Worm (Caenorhabditis elegans) whole organism, mixed stage, embryonic: ENCODE data around the gene unc-46.
A peak's percentile ranks its signal among the peaks of the same experiment; 100 is the strongest.

ENCODE experiments used
- M03D4.4 ChIP-seq: sonication (generic microtip); optimal IDR thresholded peaks from 2 replicates; lab custom pipeline; 2017; ENCODE audit warnings: mild to moderate bottlenecking, missing genetic modification characterization, missing compliant biosample characterization
- bed-3 ChIP-seq: fragments of 200-800 bp; sonication (Bioruptor generic); optimal IDR thresholded peaks from 3 replicates; lab custom pipeline; 2018; ENCODE audit warnings: mild to moderate bottlenecking, missing genetic modification characterization, moderate library complexity, missing compliant biosample characterization
- blmp-1 ChIP-seq: fragments of 150-350 bp; optimal IDR thresholded peaks from 2 replicates; lab custom pipeline; 2014; ENCODE audit warnings: missing biosample characterization, missing genetic modification characterization
- ceh-39 ChIP-seq: fragments of 150-350 bp; optimal IDR thresholded peaks from 2 replicates; lab custom pipeline; 2014; ENCODE audit warnings: missing biosample characterization, missing genetic modification characterization
- ceh-43 ChIP-seq: fragments of 200-800 bp; sonication (Bioruptor generic); optimal IDR thresholded peaks from 2 replicates; lab custom pipeline; 2018; ENCODE audit warnings: mild to moderate bottlenecking, missing genetic modification characterization, moderate library complexity, missing compliant biosample characterization
- cnd-1 ChIP-seq: fragments of 200-800 bp; sonication (Bioruptor generic); optimal IDR thresholded peaks from 2 replicates; lab custom pipeline; 2018; ENCODE audit warnings: mild to moderate bottlenecking, missing genetic modification characterization, missing compliant biosample characterization
- drap-1 ChIP-seq: fragments of 200-800 bp; sonication (Bioruptor generic); optimal IDR thresholded peaks from 3 replicates; lab custom pipeline; 2018; ENCODE audit warnings: mild to moderate bottlenecking, missing genetic modification characterization, missing compliant biosample characterization
- elt-1 ChIP-seq: sonication (generic microtip); optimal IDR thresholded peaks from 2 replicates; lab custom pipeline; 2017; ENCODE audit warnings: missing genetic modification characterization, mild to moderate bottlenecking, missing compliant biosample characterization, antibody characterized with exemption, moderate library complexity, borderline replicate concordance; ENCODE audit not compliant: insufficient read depth
- elt-3 ChIP-seq: fragments of 150-350 bp; optimal IDR thresholded peaks from 2 replicates; lab custom pipeline; 2014; ENCODE audit warnings: missing biosample characterization, missing genetic modification characterization
- flh-1 ChIP-seq: fragments of 200-800 bp; sonication (Bioruptor generic); optimal IDR thresholded peaks from 2 replicates; lab custom pipeline; 2018; ENCODE audit warnings: mild to moderate bottlenecking, missing genetic modification characterization, moderate library complexity, missing compliant biosample characterization
- ham-2 ChIP-seq: fragments of 200-800 bp; sonication (Bioruptor generic); optimal IDR thresholded peaks from 2 replicates; lab custom pipeline; 2018; ENCODE audit warnings: mild to moderate bottlenecking, missing genetic modification characterization, missing compliant biosample characterization
- lin-13 ChIP-seq: fragments of 150-350 bp; optimal IDR thresholded peaks from 2 replicates; lab custom pipeline; 2014; ENCODE audit warnings: missing biosample characterization, missing genetic modification characterization
- lin-32 ChIP-seq: fragments of 200-800 bp; sonication (Bioruptor generic); optimal IDR thresholded peaks from 2 replicates; lab custom pipeline; 2018; ENCODE audit warnings: mild to moderate bottlenecking, missing genetic modification characterization, missing compliant biosample characterization
- lsy-2 ChIP-seq: fragments of 150-350 bp; optimal IDR thresholded peaks from 2 replicates; lab custom pipeline; 2014; ENCODE audit warnings: missing biosample characterization, missing genetic modification characterization
- mab-5 ChIP-seq: fragments of 150-350 bp; optimal IDR thresholded peaks from 2 replicates; lab custom pipeline; 2014; ENCODE audit warnings: missing biosample characterization, missing genetic modification characterization
- mep-1 ChIP-seq: fragments of 150-350 bp; optimal IDR thresholded peaks from 2 replicates; lab custom pipeline; 2017; ENCODE audit warnings: missing biosample characterization, missing genetic modification reagents, missing genetic modification characterization, inconsistent platforms
- mls-2 ChIP-seq: sonication (generic microtip); optimal IDR thresholded peaks from 2 replicates; lab custom pipeline; 2016; ENCODE audit warnings: mild to moderate bottlenecking, missing genetic modification characterization, moderate library complexity, missing compliant biosample characterization
- nhr-12 ChIP-seq: fragments of 150-350 bp; optimal IDR thresholded peaks from 2 replicates; lab custom pipeline; 2014; ENCODE audit warnings: missing biosample characterization, missing genetic modification characterization
- nhr-2 ChIP-seq: fragments of 150-350 bp; optimal IDR thresholded peaks from 2 replicates; lab custom pipeline; 2014; ENCODE audit warnings: missing biosample characterization, missing genetic modification characterization
- nhr-28 ChIP-seq: fragments of 150-350 bp; optimal IDR thresholded peaks from 2 replicates; lab custom pipeline; 2014; ENCODE audit warnings: missing biosample characterization, missing genetic modification characterization
- nhr-76 ChIP-seq: sonication (generic microtip); optimal IDR thresholded peaks from 2 replicates; lab custom pipeline; 2017; ENCODE audit warnings: missing biosample characterization, missing genetic modification characterization
- pha-4 ChIP-seq: fragments of 150-350 bp; optimal IDR thresholded peaks from 2 replicates; lab custom pipeline; 2018; ENCODE audit warnings: missing biosample characterization, missing genetic modification reagents, missing genetic modification characterization
- snpc-4 ChIP-seq: fragments of 150-350 bp; optimal IDR thresholded peaks from 2 replicates; lab custom pipeline; 2014; ENCODE audit warnings: missing biosample characterization, missing genetic modification characterization
- sptf-1 ChIP-seq: sonication (generic microtip); optimal IDR thresholded peaks from 2 replicates; lab custom pipeline; 2017; ENCODE audit warnings: mild to moderate bottlenecking, missing genetic modification characterization, moderate library complexity, missing compliant biosample characterization
- tbx-8 ChIP-seq: fragments of 200-800 bp; sonication (Bioruptor generic); optimal IDR thresholded peaks from 2 replicates; lab custom pipeline; 2018; ENCODE audit warnings: mild to moderate bottlenecking, missing genetic modification characterization, moderate library complexity, missing compliant biosample characterization
- unc-120 ChIP-seq: sonication (generic microtip); optimal IDR thresholded peaks from 2 replicates; lab custom pipeline; 2017; ENCODE audit warnings: missing genetic modification characterization, missing compliant biosample characterization; ENCODE audit not compliant: poor library complexity, severe bottlenecking
- unc-39 ChIP-seq: fragments of 150-350 bp; optimal IDR thresholded peaks from 2 replicates; lab custom pipeline; 2014; ENCODE audit warnings: missing biosample characterization, missing genetic modification characterization
- unc-62 ChIP-seq: fragments of 150-350 bp; optimal IDR thresholded peaks from 2 replicates; lab custom pipeline; 2014; ENCODE audit warnings: missing biosample characterization, missing genetic modification reagents, missing genetic modification characterization
- zip-8 ChIP-seq: fragments of 150-350 bp; optimal IDR thresholded peaks from 2 replicates; lab custom pipeline; 2014; ENCODE audit warnings: missing biosample characterization, missing genetic modification characterization

Gene unc-46

DNA sequence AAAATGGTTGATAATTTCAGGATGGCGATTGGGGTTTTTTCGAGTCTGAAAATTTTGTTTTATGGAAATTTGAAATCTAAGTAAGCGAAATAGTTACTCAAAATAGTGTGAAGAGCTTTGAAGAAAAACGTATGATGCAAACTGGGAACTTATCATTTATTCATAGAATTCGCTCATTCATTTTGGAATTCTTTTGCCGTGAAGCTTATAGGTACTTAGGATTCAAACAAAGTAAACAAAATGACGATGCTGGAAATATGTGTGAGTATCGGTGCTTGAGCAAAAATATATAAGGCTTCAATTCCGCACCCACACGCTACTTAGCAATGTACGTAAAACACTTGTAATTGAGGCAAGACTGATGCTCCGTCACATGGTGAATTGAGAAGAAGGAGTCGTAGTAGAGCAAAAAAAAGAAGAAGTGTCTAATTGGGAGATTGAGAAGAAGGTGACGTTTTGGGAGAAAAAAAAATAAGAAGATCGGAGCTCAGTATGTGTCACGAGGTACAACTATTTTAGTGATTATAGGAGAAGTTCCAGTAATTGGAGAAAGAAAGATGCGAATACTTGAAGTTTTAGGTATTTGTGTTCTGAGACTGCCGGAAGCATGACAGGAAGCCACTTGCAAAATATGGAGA is 9.2 kb downstream of the unc-46 start, which contains the start of gene glb-32:
Gene glb-32, minus strand, starts transcription at position 51 of the 638 bp plus-strand sequence.
- TF ChIP-seq snpc-4 (no peak), nhr-2 (tag; lab: Kevin White, UChicago) (no peak), lin-13 (no peak), cnd-1 (tag; lab: Kevin White, UChicago) (no peak), elt-3 (tag; lab: Kevin White, UChicago) (no peak), flh-1 (GFP tag; lab: Kevin White, UChicago) (no peak), nhr-76 (tag; lab: Kevin White, UChicago) (no peak), lsy-2 (tag; lab: Kevin White, UChicago) (no peak), ham-2 (GFP tag; lab: Kevin White, UChicago) (no peak), tbx-8 (GFP tag; lab: Kevin White, UChicago) (no peak), ceh-39 (tag; lab: Kevin White, UChicago) (no peak), unc-39 (tag; lab: Kevin White, UChicago) (no peak), lin-32 (GFP tag; lab: Kevin White, UChicago) (no peak), zip-8 (no peak), drap-1 (GFP tag; lab: Kevin White, UChicago) (no peak), unc-62 (GFP tag; lab: Kevin White, UChicago) (no peak), ceh-43 (GFP tag; lab: Kevin White, UChicago) (no peak), mab-5 (tag; lab: Kevin White, UChicago) (no peak), blmp-1 (tag; lab: Kevin White, UChicago) (no peak)

DNA sequence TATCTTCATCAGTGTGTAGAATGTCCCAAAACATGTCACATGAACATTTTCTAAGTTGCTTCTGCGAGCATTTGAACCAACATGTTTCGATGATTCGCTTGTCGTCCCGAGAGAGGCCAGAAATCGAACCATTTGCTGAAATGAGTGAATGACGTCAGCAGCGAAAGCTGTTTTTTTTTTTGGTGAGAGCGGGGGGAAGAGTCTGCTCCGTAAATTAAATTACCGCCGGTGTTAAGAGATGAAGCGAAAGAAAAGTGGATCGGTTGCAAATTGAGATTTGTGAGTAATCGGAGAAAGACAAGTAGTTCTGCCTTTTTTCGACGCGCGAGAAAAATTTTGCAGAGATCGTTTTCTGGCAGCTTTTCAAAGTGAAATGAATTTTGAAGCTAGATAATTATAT is 10.5 kb downstream of the unc-46 start:
- TF ChIP-seq nhr-76 (tag; lab: Kevin White, UChicago) (no peak), tbx-8 (GFP tag; lab: Kevin White, UChicago) (no peak), nhr-2 (tag; lab: Kevin White, UChicago) (no peak), sptf-1 (tag; lab: Kevin White, UChicago) (no peak), flh-1 (GFP tag; lab: Kevin White, UChicago) (no peak)

DNA sequence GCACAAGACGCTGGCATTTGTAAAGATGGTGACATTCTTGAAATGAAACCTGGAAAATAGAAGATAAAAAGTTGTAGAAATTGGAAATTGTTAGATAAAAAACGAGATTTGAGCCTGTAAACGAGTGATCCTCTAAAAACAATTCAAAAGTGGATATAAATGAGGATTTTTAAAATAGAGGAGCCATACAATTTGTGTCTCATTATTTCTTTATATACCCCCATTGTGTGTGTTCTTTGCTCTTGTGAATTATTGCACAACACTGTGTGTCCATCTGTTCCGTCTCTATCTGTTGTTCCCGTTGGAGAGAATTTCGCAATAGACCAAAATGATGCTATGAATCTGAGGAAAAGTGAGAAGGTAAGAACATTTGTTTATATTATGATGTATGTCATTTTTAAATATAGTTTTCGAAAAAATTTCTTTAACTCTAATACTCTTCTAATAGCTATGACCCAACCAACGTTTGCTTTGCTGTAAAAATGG is 11.9 kb downstream of the unc-46 start, which contains the start of gene Y58A7A.5:
Gene Y58A7A.5, minus strand, starts transcription at position 51 of the 486 bp plus-strand sequence.
- TF ChIP-seq mab-5 (tag; lab: Kevin White, UChicago) = no peak
- TF ChIP-seq zip-8 = peak; percentile 15

DNA sequence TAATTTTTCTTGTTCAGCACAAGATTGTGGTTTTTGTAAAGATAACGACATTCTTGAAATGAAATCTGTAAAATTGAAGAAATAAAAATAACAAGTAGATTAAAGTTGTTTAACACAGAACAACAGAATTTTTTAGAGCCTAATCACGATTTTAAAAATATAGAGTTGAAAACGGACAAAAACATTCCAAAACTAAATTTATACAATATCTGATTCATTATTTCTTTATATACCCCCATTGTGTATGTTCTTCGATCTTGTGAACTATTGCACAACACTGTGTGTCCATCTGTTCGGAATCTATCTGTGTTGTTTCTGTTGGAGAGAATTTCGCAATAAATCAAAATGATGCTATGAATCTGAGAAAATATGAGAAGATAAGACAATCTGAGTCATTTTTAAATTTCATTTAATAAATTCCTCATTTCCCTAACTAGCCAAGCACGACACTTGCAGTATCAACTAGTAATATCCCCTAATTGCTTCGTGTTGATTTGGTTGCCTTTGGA is 13.8 kb downstream of the unc-46 start, which contains the start of gene Y58A7A.4:
Gene Y58A7A.4, minus strand, starts transcription at position 51 of the 509 bp plus-strand sequence.
- TF ChIP-seq flh-1 (GFP tag; lab: Kevin White, UChicago) = no peak
- no peak for TF ChIP-seq nhr-76 (tag; lab: Kevin White, UChicago)
- no peak for TF ChIP-seq lin-13
- TF ChIP-seq elt-3 (tag; lab: Kevin White, UChicago) = no peak
- TF ChIP-seq sptf-1 (tag; lab: Kevin White, UChicago) = no peak
- TF ChIP-seq nhr-28 = no peak
- TF ChIP-seq cnd-1 (tag; lab: Kevin White, UChicago) = no peak
- TF ChIP-seq, all 35 proteins: peak for 0

DNA sequence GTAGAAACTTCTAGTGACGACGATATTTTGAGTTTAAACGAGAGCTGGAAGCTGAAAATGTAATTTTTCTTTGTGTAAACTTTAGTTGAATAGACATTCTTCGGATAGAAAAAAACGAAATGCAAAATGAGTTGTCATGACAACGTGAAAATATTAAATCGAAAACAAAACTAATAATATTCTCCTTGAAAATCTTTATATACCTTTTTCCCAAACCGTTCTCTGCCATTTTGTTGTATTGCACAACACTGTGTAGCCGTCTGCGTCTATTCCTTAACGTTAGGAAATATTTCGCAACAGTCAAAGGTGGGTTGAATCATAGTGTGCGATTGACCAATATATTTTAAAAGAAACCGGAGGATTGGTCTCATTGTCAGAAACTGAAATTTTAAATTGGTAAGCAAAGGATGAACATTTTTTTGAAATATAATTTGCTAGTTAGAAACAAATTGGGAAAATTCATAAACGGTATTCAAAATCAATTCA is 17.9 kb downstream of the unc-46 start, which contains the start of gene Y58A7A.3:
Gene Y58A7A.3, minus strand, starts transcription at position 51 of the 486 bp plus-strand sequence.
- TF ChIP-seq unc-39 (tag; lab: Kevin White, UChicago) (no peak), elt-3 (tag; lab: Kevin White, UChicago) (peak; percentile 86), mab-5 (tag; lab: Kevin White, UChicago) (no peak), cnd-1 (tag; lab: Kevin White, UChicago) (no peak), ham-2 (GFP tag; lab: Kevin White, UChicago) (no peak), bed-3 (no peak), mls-2 (tag; lab: Kevin White, UChicago) (no peak), zip-8 (peak; percentile 1)

DNA sequence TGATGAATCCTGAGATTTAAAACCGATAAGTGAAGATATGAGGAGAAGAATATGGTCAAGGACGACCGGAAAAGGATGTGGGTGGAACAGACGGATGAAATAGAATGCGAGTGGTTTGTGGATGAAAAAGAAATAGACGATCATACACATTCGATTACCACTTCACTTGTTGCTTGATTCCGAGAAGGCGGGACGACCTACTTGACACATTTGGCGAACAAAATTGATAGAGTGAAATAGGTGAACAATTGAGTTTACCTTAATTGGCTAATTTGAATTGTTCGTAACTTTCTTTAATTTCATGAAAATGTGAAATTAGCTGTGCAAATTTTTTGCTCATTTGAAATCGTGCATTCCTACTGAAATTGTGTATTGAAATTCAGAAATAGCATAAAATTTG is 26.7 kb downstream of the unc-46 start, which contains the start of gene Y58A7A.2:
Gene Y58A7A.2, minus strand, starts transcription at position 101 of the 400 bp plus-strand sequence.
- TF ChIP-seq nhr-76 (tag; lab: Kevin White, UChicago) = no peak

DNA sequence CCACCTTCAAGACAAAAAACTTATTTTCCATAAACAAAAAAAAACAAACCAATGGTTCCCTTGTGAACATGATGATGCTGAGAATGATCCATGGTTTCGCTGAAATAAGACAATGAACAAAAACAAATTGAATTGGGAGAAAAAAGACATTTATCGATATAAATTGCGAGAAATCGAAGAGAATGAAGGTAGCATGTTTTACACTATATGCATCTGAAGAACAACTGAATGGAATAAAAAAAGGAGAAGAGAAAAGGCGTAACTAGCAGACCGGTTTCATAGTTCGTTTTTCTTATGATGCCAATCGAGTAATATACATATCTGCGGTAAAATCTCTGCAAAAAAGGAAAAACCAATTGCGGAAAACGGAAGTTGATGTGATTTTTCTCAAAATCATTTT is 29.4 kb downstream of the unc-46 start, which contains the start of gene Y58A7A.1:
Gene Y58A7A.1, minus strand, starts transcription at position 101 of the 400 bp plus-strand sequence.
- TF ChIP-seq nhr-12 (tag; lab: Kevin White, UChicago) (no peak), mep-1 (no peak), elt-1 (tag; lab: Kevin White, UChicago) (no peak), pha-4 (tag; lab: Kevin White, UChicago) (no peak), nhr-28 (no peak), mab-5 (tag; lab: Kevin White, UChicago) (no peak), unc-120 (tag; lab: Kevin White, UChicago) (no peak), sptf-1 (tag; lab: Kevin White, UChicago) (no peak), elt-3 (tag; lab: Kevin White, UChicago) (no peak), ceh-43 (GFP tag; lab: Kevin White, UChicago) (no peak), lin-32 (GFP tag; lab: Kevin White, UChicago) (no peak), M03D4.4 (no peak), unc-39 (tag; lab: Kevin White, UChicago) (no peak), drap-1 (GFP tag; lab: Kevin White, UChicago) (no peak)
